Worm (Caenorhabditis elegans): ENCODE measurements around the gene F26F2.1.

The F26F2.1 gene

DNA sequence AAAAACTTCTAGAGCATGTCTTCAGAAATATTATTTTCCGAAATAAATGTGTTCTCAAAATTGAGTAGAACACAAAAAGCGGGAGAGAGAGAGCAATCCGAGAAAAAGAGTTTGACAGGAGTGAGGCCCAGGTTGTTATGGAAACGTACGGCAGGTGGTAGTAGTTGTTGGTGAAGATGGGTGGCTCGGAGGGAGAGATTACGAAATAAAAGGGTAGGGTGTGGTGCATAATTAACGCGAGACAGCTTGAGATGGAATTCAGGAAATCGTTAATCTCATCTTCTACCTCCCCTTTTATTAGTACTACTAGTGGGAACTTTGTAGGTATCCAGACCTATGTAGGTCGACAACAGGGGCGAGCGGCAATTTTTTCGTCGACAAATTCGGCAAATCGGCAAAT is 27.6 kb downstream of the F26F2.1 start, which contains the start of gene famh-161:
Gene famh-161 (minus strand): TSS at position 101 of the 400 bp plus-strand sequence.
- TF ChIP-seq lin-15B (tag; optimal IDR thresholded peaks at IDR 0.05), result no peak
- no peak for TF ChIP-seq R02D3.7 (tag; optimal IDR thresholded peaks at IDR 0.05)
- no peak for TF ChIP-seq ceh-9 (tag; optimal IDR thresholded peaks at IDR 0.05)
- no peak for TF ChIP-seq elt-2 (tag; optimal IDR thresholded peaks at IDR 0.05)
- TF ChIP-seq nhr-25 (tag; optimal IDR thresholded peaks at IDR 0.05), result no peak
- TF ChIP-seq lsy-12 (tag; optimal IDR thresholded peaks at IDR 0.05), result no peak
- no peak for TF ChIP-seq tbx-2 (tag; optimal IDR thresholded peaks at IDR 0.05)
- TF ChIP-seq nhr-11 (tag; optimal IDR thresholded peaks at IDR 0.05), result no peak
- TF ChIP-seq elt-3 (tag; optimal IDR thresholded peaks at IDR 0.05), result no peak
- no peak for TF ChIP-seq ceh-16 (tag; optimal IDR thresholded peaks at IDR 0.05)
- TF ChIP-seq nhr-67 (tag; optimal IDR thresholded peaks at IDR 0.05), result no peak
- TF ChIP-seq zag-1 (tag; optimal IDR thresholded peaks at IDR 0.05), result no peak
- TF ChIP-seq unc-62 (GFP tag; optimal IDR thresholded peaks at IDR 0.05), result no peak
- no peak for TF ChIP-seq elt-1 (tag; optimal IDR thresholded peaks at IDR 0.05)
- TF ChIP-seq egl-27 (tag; optimal IDR thresholded peaks at IDR 0.05), result no peak
- TF ChIP-seq nhr-237 (tag; optimal IDR thresholded peaks at IDR 0.05), result no peak
- TF ChIP-seq nhr-23 (tag; optimal IDR thresholded peaks at IDR 0.05), result no peak
- no peak for TF ChIP-seq ama-1 (optimal IDR thresholded peaks at IDR 0.05)
- TF ChIP-seq jun-1 (tag; optimal IDR thresholded peaks at IDR 0.05), result no peak
- TF ChIP-seq fos-1 (tag; optimal IDR thresholded peaks at IDR 0.05), result no peak

- no peak for TF ChIP-seq nhr-43 (tag; optimal IDR thresholded peaks at IDR 0.05; ENCODE audit: poor library complexity, severe bottlenecking)
Measured at ce11 chrV:20527493-20527892, 34.2 kb downstream of the F26F2.1 start, which contains the start of gene Y38H6C.13. Gene Y38H6C.13 (plus strand): TSS chrV:20527793.

DNA sequence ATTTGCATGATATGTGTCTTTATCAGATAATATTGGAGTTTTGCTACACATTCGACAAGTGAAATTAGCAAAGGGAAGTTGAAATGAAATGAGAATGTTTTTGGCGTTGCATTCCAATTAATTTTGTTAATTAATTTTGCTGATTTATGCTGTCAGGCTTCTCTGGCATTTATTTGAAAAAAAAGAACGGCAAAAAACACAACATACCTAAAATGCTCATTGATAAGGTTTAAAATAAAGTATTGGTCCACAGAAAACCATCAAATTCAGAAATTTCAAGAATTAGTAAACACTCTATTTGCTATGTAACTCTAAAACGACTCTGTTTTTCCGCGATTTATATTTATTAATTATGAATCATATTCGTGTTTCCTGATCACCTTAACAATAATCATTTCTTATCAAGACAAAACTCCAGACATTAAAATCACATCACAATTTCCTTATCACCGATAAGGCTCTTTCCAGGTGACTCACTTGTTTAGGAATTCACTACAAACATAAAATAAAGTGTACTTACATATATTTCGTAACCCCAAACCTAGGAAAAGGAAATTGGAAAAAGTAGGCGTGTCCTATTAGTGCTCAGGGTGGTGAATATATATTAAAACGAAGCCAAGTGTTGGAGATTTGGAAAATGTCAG is 35.8 kb downstream of the F26F2.1 start, which contains the start of the genes srh-166 and Y38H6C.24:
Gene srh-166 (minus strand): TSS at position 51 of the 644 bp plus-strand sequence.
Gene Y38H6C.24 (plus strand): TSS at position 620 of the 644 bp plus-strand sequence.
- peak; percentile 82 for TF ChIP-seq elt-2 (tag; optimal IDR thresholded peaks at IDR 0.05)
- TF ChIP-seq jun-1 (tag; optimal IDR thresholded peaks at IDR 0.05), result peak; percentile 52
- no peak for TF ChIP-seq lin-39 (tag; optimal IDR thresholded peaks at IDR 0.05)
- no peak for TF ChIP-seq nfya-1 (tag; optimal IDR thresholded peaks at IDR 0.05; ENCODE audit: insufficient read depth)
- TF ChIP-seq ztf-4 (tag; optimal IDR thresholded peaks at IDR 0.05), result no peak
- no peak for TF ChIP-seq nhr-23 (tag; optimal IDR thresholded peaks at IDR 0.05)
- TF ChIP-seq pqm-1 (tag; optimal IDR thresholded peaks at IDR 0.05), result peak; percentile 89
- TF ChIP-seq fkh-10 (GFP tag; optimal IDR thresholded peaks at IDR 0.05), result no peak
- TF ChIP-seq aly-2 (tag; optimal IDR thresholded peaks at IDR 0.05), result no peak
- TF ChIP-seq ceh-28 (tag; optimal IDR thresholded peaks at IDR 0.05), result no peak
- peak; percentile 41 for TF ChIP-seq skn-1 (tag; optimal IDR thresholded peaks at IDR 0.05)
- no peak for TF ChIP-seq lsy-12 (tag; optimal IDR thresholded peaks at IDR 0.05)
- no peak for TF ChIP-seq nhr-11 (tag; optimal IDR thresholded peaks at IDR 0.05)
- no peak for TF ChIP-seq elt-1 (tag; optimal IDR thresholded peaks at IDR 0.05)
- TF ChIP-seq ceh-16 (tag; optimal IDR thresholded peaks at IDR 0.05), result no peak
- no peak for TF ChIP-seq nhr-28 (tag; optimal IDR thresholded peaks at IDR 0.05)
- no peak for TF ChIP-seq hmg-11 (tag; optimal IDR thresholded peaks at IDR 0.05)

DNA sequence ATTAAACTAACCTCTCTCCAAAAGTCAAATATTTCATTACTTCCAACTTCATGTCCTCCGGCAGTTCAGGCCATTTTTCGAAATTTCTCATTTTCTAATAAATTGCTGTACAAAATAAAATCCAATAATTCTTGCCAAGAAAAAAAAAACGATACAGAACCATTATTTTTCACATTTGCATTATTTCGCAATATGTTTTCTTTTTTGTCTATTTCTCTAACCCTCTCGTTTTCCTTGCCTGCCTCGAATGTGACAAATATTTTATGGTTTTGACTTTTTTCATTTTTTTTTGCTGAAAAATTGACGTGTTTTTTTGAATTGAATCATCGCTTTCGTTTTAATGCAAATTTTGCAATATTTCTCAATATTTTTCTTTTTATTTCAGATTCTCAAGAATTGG is 39.5 kb downstream of the F26F2.1 start, which contains the start of the genes Y38H6C.9 and fbxa-150:
Gene Y38H6C.9 (minus strand): TSS at position 52 of the 400 bp plus-strand sequence.
Gene fbxa-150 (plus strand): TSS at position 380 of the 400 bp plus-strand sequence.
- TF ChIP-seq elt-2 (tag; optimal IDR thresholded peaks at IDR 0.05) (no peak), aly-2 (tag; optimal IDR thresholded peaks at IDR 0.05) (no peak), ama-1 (optimal IDR thresholded peaks at IDR 0.05) (no peak), nhr-11 (tag; optimal IDR thresholded peaks at IDR 0.05) (no peak), fkh-10 (GFP tag; optimal IDR thresholded peaks at IDR 0.05) (no peak), nhr-12 (tag; optimal IDR thresholded peaks at IDR 0.05) (no peak), lsy-12 (tag; optimal IDR thresholded peaks at IDR 0.05) (no peak), lin-15B (tag; optimal IDR thresholded peaks at IDR 0.05) (no peak), zag-1 (tag; optimal IDR thresholded peaks at IDR 0.05) (no peak), hmg-11 (tag; optimal IDR thresholded peaks at IDR 0.05) (no peak), unc-39 (tag; optimal IDR thresholded peaks at IDR 0.05) (no peak), eor-1 (tag; optimal IDR thresholded peaks at IDR 0.05) (no peak)
